Fruit fly (Drosophila melanogaster): ENCODE data around the gene CG11608.

CG11608 gene

DNA sequence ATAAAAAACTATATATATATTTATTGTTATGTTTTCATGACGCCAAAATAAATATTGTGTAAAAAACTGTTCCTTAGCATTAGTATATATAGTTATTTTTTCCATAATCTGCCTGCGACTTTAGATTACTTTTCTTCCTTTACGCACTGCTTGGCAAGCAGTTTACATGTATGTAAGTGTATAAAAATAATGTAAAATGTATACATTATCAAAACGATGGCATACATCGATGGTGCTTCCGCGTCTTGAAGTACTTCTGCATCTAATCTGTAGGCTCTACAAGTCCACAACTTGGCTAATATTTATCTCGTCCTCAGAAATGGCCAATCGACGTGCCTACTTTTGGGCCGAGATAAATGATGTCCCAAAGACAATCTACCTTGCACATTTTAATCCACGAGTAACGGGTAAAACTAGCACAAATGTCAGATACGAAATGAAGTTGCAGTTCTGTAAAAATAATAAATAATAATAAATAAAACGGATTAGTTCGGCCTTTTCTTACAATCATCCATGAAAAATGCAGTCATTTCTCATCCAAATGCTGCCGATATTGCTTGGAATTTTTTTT is at the start of gene CG11608:
CG11608 (plus strand) TSS at position 521 of the 571 bp plus-strand sequence.
- no peak for TF ChIP-seq noc (tag; optimal IDR thresholded peaks at IDR 0.05)

DNA sequence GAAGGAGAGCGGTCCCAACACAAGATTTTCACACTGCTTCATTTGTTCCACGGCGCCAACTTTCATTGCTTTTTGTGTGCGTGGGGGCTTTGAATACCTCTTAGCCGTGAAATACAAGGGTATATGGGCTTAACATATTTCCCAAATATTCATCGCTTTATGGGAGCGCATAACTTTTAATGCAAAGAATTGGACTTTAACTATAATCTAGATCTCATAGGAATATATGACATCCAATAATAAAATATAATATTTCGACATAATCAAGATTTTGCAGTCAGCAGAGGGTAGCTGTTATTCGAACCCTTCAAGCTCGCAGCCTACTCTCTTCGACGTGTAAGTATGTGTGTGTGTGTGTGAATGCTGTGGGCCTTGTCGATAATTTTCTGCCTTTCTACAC is 46.6 kb upstream of the CG11608 start:
- TF ChIP-seq noc (tag; optimal IDR thresholded peaks at IDR 0.05), result no peak

DNA sequence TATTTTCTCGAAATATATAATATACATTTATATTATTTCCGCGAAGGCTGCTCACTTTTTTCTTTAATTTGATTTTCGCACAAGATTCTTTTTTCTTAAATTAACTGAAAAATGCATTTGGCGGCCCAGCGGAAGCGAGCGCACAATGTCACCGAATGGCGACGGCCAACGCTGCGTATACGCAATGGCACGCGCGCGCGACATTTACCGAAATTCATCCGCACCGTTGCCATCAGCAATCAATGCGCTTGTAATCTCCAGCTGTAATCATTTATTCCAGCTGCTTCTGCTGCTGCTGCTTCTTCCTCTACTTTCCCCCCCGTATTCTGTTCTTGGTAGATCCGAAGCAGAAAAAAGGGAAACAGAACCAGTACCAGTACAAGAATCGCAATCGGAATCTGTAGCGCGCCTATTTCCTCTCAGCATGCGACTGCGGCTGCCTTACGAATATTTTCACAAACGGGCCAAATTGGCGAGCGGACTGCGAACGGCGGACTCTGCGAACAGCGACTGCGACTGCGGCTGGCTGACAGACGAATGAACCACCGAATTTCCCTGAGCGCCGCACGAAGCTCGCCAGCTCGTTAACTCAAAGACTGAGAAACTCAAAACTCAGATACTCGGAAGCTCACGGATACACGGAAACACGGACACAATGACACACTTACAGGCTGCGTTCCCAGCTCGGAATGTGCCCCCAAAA is 42.9 kb upstream of the CG11608 start, which contains the start of gene Octbeta2R:
Octbeta2R (minus strand) TSS at position 539 of the 703 bp plus-strand sequence.
- no peak for TF ChIP-seq noc (tag; optimal IDR thresholded peaks at IDR 0.05)

DNA sequence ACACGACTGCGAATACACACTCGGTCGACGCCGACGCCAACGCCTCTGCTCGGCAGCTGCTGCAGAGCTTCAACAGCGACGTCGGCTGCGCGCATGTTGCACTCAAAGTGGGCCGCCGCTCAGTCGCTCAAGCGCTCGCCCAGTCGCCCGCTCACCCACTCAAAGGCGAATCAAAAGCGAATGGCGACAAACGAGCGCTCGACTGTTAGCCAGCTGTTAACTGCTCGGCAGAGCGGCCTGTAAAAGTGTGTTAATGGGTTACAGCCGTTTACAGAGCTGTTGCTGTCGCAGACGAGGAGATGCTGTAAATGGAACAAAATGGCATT is 42.4 kb upstream of the CG11608 start:
- TF ChIP-seq noc (tag; optimal IDR thresholded peaks at IDR 0.05), result no peak

DNA sequence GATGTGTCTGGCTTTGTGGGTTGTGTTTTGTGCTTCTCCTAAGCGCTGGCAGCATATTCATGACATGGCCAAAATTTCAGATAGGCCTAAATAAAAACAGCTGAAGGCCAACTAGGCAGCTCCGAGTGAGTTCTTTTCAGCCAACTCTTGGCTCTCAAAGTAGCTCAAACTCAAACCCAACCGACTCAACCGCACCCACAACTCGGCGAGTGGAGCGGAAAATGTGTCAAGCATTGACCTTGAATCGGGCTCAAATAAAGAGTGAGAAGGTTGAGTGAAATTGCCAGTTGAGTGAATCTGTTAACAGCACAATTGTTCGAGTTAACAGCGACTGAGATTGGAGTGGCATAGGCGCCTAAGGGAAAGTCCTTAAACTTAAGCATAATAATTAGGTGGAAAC is 26.3 kb upstream of the CG11608 start:
- TF ChIP-seq noc (tag; optimal IDR thresholded peaks at IDR 0.05), result no peak

DNA sequence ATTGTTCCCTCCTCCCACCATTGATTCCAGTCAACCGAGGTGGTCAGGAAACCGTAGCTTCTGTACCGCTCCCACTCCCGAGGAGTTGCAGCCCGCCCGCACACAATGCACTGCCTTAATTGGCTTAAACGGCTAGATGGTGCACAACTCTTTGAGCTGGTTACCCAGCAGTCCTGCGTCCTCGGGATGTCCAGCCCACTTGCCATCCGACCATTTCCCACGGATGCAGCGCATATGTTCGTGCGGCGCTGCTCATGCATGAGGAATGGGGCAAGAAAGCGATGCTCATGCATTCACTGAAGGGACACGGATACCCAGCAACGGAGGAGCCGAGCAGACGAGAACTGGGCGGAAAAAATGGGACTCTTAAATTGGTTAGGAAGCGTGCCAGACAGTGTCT is 22.7 kb upstream of the CG11608 start:
- TF ChIP-seq noc (tag; optimal IDR thresholded peaks at IDR 0.05), result no peak

DNA sequence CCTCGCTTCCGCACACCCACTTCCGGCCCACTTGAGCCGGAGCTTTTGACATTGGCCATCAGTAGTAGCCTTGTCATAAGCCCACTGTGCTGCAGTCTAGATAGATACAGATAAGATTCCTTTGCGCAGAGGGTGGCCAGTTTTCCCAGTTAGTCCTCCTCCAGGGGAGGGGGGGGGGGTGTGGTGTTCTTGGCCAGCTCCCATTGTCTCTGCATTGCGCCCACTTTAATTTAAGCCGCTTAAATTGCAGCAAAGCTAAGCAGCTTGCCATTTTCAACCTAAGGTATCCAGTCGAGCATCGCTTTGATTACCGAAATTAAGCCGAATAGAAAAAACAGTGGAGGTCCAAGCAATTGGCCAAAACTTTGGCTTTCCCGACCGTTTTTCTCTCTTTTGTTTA is 15.5 kb upstream of the CG11608 start:
- no peak for TF ChIP-seq noc (tag; optimal IDR thresholded peaks at IDR 0.05)

DNA sequence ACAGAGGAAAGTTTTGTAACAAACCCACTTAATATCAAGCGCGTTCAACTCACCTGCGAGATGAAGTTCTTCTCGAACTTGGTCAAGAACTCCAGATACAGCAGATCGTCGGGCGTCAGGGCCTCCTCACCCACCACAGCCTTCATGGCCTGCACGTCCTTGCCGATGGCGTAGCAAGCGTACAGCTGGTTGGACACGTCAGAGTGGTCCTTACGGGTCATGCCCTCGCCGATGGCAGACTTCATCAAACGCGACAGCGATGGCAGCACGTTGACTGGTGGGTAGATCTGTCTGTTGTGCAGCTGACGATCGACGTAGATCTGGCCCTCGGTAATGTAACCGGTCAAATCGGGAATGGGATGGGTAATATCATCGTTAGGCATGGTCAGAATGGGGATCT is 13.4 kb upstream of the CG11608 start:
- no peak for TF ChIP-seq noc (tag; optimal IDR thresholded peaks at IDR 0.05)

DNA sequence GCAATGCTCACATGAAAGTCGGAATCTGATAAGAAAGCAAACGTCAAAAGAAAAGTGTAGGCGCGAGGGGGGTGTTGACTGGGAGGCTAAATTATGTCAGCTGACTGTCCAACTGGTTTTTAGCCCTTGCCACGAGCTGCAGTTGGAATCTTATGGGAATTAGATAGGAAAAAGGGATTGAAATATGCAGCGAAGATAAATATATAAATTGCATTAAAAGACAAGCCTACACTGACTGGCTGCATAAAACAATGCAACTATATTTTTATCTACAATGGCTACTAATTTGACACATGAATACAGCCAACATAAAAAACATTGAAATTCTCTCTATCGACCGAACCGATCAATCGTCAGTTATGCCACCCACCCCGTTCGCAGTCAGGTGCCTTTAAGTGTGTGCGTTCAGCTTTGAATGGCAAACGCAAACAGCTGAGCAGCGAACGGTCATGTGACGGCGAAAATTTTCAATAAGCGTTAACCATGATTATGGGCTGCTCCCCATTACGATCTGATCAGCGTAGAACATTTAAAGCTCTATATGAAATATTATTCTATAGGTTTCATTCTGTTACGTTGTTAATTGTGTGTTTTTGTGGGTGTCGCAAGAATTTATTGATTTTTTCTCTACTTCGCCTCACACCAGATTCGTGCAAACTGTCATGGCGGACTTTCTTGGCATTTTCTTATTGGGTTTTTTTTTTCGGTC is 11.5 kb upstream of the CG11608 start:
- TF ChIP-seq noc (tag; optimal IDR thresholded peaks at IDR 0.05), result no peak

DNA sequence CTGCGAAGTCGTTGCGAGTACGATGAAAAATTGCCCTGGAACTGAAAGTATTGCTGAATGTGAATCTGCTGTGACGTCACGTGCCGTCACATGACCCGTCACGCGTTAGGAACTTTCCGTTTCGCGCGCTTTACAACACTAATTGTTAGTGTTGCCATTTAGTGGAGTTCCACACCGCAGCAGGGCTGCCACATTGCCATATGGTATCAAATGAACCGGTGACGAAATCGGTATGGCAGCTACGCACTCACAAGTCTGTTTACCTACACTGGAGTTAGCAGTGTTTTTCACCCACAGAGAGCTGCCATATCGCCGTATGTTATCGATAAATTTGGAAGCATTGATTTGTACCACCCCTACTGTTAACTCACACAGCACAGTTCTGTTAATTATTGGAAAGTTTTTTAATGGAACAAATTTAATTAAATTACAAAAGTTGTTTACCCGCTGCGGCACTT is 10.6 kb upstream of the CG11608 start, which contains the start of the genes Vha55 and Snx3:
Vha55 (minus strand) TSS at position 139 of the 458 bp plus-strand sequence.
Snx3 (plus strand) TSS at position 341 of the 458 bp plus-strand sequence.
- peak; percentile 30 for TF ChIP-seq noc (tag; optimal IDR thresholded peaks at IDR 0.05)

DNA sequence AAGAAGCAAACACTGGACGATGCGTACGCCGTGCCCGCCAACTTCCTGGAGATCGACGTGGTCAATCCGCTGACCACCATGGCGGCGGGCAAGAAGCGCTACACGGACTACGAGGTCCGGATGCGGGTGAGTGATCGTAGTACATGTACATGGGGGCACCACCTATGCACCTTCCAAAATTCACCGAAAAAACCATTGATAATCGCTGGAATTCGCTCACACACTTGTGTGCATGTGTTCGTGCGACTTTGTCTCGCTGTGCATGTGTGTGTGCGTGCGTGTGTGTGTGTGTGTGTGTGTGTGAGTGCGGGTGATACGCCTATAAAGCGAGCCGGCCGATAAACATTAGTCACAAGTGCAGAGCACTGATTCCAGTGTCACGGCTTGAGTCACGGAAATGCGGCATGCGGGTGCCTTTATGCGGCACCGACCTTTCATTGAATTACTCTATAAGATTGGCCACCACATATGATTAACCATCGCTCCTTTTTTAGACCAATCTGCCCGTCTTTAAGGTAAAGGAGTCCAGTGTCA is 9.8 kb upstream of the CG11608 start:
- TF ChIP-seq noc (tag; optimal IDR thresholded peaks at IDR 0.05), result no peak

DNA sequence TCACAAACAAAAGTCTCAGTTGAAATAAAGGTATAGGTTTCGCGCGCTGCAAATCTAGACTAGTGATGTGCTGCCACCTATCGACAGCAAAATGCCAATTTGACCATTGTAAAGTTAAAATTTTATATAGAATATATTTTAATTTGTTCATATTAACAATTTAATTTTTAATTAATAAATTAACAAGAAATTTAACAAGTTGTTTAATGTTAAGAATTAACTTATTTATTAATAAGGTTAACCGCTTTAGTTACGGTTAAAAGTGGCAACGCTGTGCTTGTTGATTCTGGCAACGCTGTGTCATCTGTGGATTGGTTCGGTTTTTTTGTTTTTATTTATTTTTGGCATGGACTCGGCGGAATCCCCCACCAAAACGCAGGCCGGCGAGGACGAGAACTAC is 7.9 kb upstream of the CG11608 start, which contains the start of gene Not10:
Not10 (plus strand) TSS at position 279 of the 400 bp plus-strand sequence.
- TF ChIP-seq noc (tag; optimal IDR thresholded peaks at IDR 0.05), result no peak

DNA sequence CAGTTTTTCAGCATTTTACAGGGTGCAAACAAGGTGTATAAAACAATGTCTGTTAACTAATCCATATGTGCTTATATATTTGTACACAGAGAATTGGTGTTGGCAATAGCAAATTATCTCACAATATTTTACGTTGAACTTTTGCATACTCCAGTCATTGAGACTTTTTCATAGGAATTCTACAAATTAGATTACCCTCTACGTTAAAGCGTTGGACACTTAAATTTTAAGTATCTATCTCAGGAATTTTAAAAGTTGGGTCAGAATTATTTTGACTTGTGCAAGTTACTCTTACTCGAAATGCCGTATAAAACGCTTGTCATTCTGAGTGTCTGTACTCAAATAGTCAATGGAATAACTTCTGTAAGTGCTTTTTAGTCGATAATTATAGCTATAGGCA is 5.2 kb upstream of the CG11608 start, which contains the start of gene CG18530:
CG18530 (plus strand) TSS at position 301 of the 400 bp plus-strand sequence.
- TF ChIP-seq noc (tag; optimal IDR thresholded peaks at IDR 0.05), result no peak

DNA sequence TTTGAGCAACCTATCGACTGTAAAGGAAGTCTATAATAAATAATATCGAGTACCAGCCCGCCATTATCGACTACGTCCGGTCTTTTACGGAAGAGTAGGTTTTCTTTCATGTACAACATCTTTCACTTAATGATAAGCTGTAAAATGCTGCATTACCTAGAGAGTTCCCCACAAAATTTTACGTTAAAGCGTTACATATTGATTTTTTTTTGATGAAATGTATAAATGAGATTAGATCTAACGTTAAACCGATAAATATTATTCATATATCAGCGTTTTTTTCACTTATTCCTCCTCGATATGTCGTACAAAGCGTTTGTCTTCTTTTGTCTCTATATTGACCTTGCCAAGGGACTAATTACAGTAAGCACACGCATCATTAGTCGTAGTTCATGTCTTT is 3.7 kb upstream of the CG11608 start, which contains the start of gene CG11598:
CG11598 (plus strand) TSS at position 301 of the 400 bp plus-strand sequence.
- TF ChIP-seq noc (tag; optimal IDR thresholded peaks at IDR 0.05), result no peak

DNA sequence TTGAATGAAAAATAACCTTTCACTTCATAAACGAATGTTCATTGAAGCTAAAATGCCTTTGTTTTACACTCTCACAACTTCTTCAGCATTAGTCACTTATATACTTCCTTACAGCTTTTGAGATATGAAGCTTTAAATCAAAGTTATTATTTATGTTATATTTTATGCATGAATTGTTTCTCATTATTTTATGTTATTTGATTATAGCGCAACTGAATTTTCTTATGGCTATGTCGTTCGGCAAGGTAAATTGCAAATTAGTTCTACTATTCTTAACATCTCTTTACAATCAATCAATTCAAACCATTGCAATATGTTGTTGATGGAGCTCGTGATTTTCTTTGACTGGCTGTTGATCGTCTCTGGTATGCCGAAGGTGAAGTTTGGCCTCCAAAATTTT is 2.0 kb upstream of the CG11608 start, which contains the start of gene CG11600:
CG11600 (plus strand) TSS at position 301 of the 400 bp plus-strand sequence.
- TF ChIP-seq noc (tag; optimal IDR thresholded peaks at IDR 0.05), result no peak

DNA sequence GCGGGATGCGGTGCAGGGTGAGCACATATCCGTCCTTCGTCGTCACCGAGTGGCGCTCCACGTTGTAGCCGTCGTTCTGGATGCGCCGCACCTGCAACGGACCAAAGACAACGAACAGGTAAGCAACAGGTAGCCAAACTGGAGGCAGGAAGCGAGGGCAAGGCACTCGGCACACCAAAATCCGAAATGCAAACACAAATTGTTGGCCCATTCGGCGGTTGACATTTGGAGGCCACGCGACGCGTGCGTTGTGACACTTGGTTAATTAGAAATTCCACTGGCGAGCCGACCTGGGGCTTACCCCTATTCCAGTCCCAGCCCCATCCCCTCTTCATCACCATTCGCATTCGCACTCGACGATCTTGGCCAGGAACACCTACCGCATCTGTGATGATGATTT is 3.3 kb downstream of the CG11608 start:
- no peak for TF ChIP-seq noc (tag; optimal IDR thresholded peaks at IDR 0.05)
